Worm (Caenorhabditis elegans) whole organism, L3 larva: ENCODE data around the gene F07C3.3.

ENCODE experiments used
- ama-1 ChIP-seq: fragments of 150-350 bp; optimal IDR thresholded peaks from 2 replicates; lab custom pipeline; 2018
- ceh-28 ChIP-seq: fragments of 150-350 bp; optimal IDR thresholded peaks from 2 replicates; lab custom pipeline; 2014; ENCODE audit warnings: missing biosample characterization, missing genetic modification reagents, missing genetic modification characterization
- egl-5 ChIP-seq: fragments of 150-350 bp; optimal IDR thresholded peaks from 2 replicates; lab custom pipeline; 2017; ENCODE audit warnings: missing biosample characterization, missing genetic modification reagents, missing genetic modification characterization, inconsistent platforms
- elt-1 ChIP-seq: fragments of 150-350 bp; optimal IDR thresholded peaks from 2 replicates; lab custom pipeline; 2014; ENCODE audit warnings: missing biosample characterization, missing genetic modification characterization
- fos-1 ChIP-seq: fragments of 150-350 bp; optimal IDR thresholded peaks from 2 replicates; lab custom pipeline; 2014; ENCODE audit warnings: missing biosample characterization, missing genetic modification characterization
- mdl-1 ChIP-seq: fragments of 150-350 bp; optimal IDR thresholded peaks from 2 replicates; lab custom pipeline; 2014; ENCODE audit warnings: missing biosample characterization, missing genetic modification characterization
- nhr-23 ChIP-seq: fragments of 150-350 bp; optimal IDR thresholded peaks from 2 replicates; lab custom pipeline; 2014; ENCODE audit warnings: missing biosample characterization, missing genetic modification reagents, missing genetic modification characterization
- nhr-237 ChIP-seq: fragments of 150-350 bp; optimal IDR thresholded peaks from 2 replicates; lab custom pipeline; 2014; ENCODE audit warnings: missing biosample characterization, missing genetic modification characterization
- nhr-25 ChIP-seq: sonication (generic microtip); optimal IDR thresholded peaks from 2 replicates; lab custom pipeline; 2017; ENCODE audit warnings: missing biosample characterization, missing genetic modification characterization
- nhr-67 ChIP-seq: fragments of 150-350 bp; optimal IDR thresholded peaks from 2 replicates; lab custom pipeline; 2014; ENCODE audit warnings: missing biosample characterization, missing genetic modification characterization
- pha-4 ChIP-seq: fragments of 150-350 bp; optimal IDR thresholded peaks from 2 replicates; lab custom pipeline; 2014; ENCODE audit warnings: missing biosample characterization, missing genetic modification reagents, missing genetic modification characterization
- pqm-1 ChIP-seq: fragments of 150-350 bp; optimal IDR thresholded peaks from 2 replicates; lab custom pipeline; 2017; ENCODE audit warnings: missing biosample characterization, missing genetic modification characterization, inconsistent platforms
- unc-39 ChIP-seq: sonication (generic microtip); optimal IDR thresholded peaks from 4 replicates; lab custom pipeline; 2017; ENCODE audit warnings: missing biosample characterization, missing genetic modification characterization

- TF ChIP-seq nhr-237 = no peak
- TF ChIP-seq nhr-67 (tag; lab: Kevin White, UChicago) = no peak
- TF ChIP-seq pha-4 (tag; lab: Kevin White, UChicago) = peak; percentile 60
- peak; percentile 95 for TF ChIP-seq pqm-1 (tag; lab: Kevin White, UChicago)
- TF ChIP-seq nhr-23 (tag; lab: Kevin White, UChicago) = no peak
- TF ChIP-seq egl-5 (tag; lab: Kevin White, UChicago) = no peak
- no peak for TF ChIP-seq ama-1 (lab: Kevin White, UChicago)
- no peak for TF ChIP-seq nhr-25 (tag; lab: Kevin White, UChicago)
- TF ChIP-seq elt-1 (tag; lab: Kevin White, UChicago) = no peak
- TF ChIP-seq fos-1 = no peak
- TF ChIP-seq unc-39 (tag; lab: Kevin White, UChicago) = no peak
- TF ChIP-seq mdl-1 (tag; lab: Kevin White, UChicago) = no peak
- no peak for TF ChIP-seq ceh-28 (tag; lab: Kevin White, UChicago)
Observed at ce11 chrV:9254012-9254696, 22.0 kb upstream of the F07C3.3 start, which contains the start of gene F07C3.9.
